Fruit fly (Drosophila melanogaster) whole organism, embryonic: Measurements from ENCODE around the gene COX7AL2.
A peak's percentile ranks its signal among the peaks of the same experiment; 100 is the strongest.

ENCODE experiments used
- Ada2b ChIP-seq: fragments of 200-800 bp; sonication (Bioruptor generic); IDR thresholded peaks from 2 replicates; pipeline ENCODE4 v1.3.6; 2022; ENCODE audit warnings: missing biosample characterization, missing genetic modification characterization
- CG10147 ChIP-seq: fragments of 200-800 bp; sonication (Bioruptor generic); optimal IDR thresholded peaks from 2 replicates; lab custom pipeline; 2019; ENCODE audit warnings: missing biosample characterization, mild to moderate bottlenecking, missing genetic modification characterization, moderate library complexity
- CG10959 ChIP-seq: fragments of 200-800 bp; sonication (Bioruptor generic); IDR thresholded peaks from 2 replicates; pipeline ENCODE4 v1.3.6; 2022; ENCODE audit warnings: missing biosample characterization, missing genetic modification characterization
- CG11247 ChIP-seq: fragments of 200-800 bp; sonication (Bioruptor generic); IDR thresholded peaks from 2 replicates; pipeline ENCODE4 v1.3.6; 2022; ENCODE audit warnings: missing biosample characterization, missing genetic modification characterization
- CG11504 ChIP-seq: fragments of 200-800 bp; sonication (Bioruptor generic); optimal IDR thresholded peaks from 3 replicates; lab custom pipeline; 2019; ENCODE audit warnings: missing biosample characterization, mild to moderate bottlenecking, missing genetic modification characterization, moderate library complexity
- CG11560 ChIP-seq: fragments of 200-800 bp; sonication (Bioruptor generic); IDR thresholded peaks from 3 replicates; pipeline ENCODE4 v1.3.6; 2022; ENCODE audit warnings: missing biosample characterization, missing genetic modification characterization
- CG12219 ChIP-seq: fragments of 200-800 bp; sonication (Bioruptor generic); optimal IDR thresholded peaks from 3 replicates; lab custom pipeline; 2018; ENCODE audit warnings: missing biosample characterization, mild to moderate bottlenecking, missing genetic modification characterization
- CG13123 ChIP-seq: fragments of 200-800 bp; sonication (Bioruptor generic); optimal IDR thresholded peaks from 2 replicates; lab custom pipeline; 2016; ENCODE audit warnings: missing biosample characterization, missing genetic modification characterization
- CG15479 ChIP-seq: fragments of 200-800 bp; sonication (Bioruptor generic); optimal IDR thresholded peaks from 3 replicates; lab custom pipeline; 2019; ENCODE audit warnings: missing biosample characterization, mild to moderate bottlenecking, missing genetic modification characterization, moderate library complexity
- CG16813 ChIP-seq: fragments of 200-800 bp; sonication (Bioruptor generic); IDR thresholded peaks from 3 replicates; pipeline ENCODE4 v1.3.6; 2022; ENCODE audit warnings: missing biosample characterization, missing genetic modification characterization; ENCODE audit not compliant: partially characterized antibody
- CG17359 ChIP-seq: fragments of 200-800 bp; sonication (Bioruptor generic); optimal IDR thresholded peaks from 3 replicates; lab custom pipeline; 2018; ENCODE audit warnings: missing biosample characterization, mild to moderate bottlenecking, missing genetic modification characterization, moderate library complexity
- CG18011 ChIP-seq: fragments of 200-800 bp; sonication (Bioruptor generic); optimal IDR thresholded peaks from 2 replicates; lab custom pipeline; 2017; ENCODE audit warnings: missing biosample characterization, missing genetic modification characterization, mild to moderate bottlenecking, moderate library complexity, missing genotype
- CG2199 ChIP-seq: fragments of 200-800 bp; sonication (Bioruptor generic); IDR thresholded peaks from 3 replicates; pipeline ENCODE4 v1.3.6; 2022; ENCODE audit warnings: missing biosample characterization, missing genetic modification characterization
- CG2889 ChIP-seq: fragments of 200-800 bp; sonication (Bioruptor generic); IDR thresholded peaks from 3 replicates; pipeline ENCODE4 v1.3.6; 2022; ENCODE audit warnings: missing biosample characterization, missing genetic modification characterization
- CG31388 ChIP-seq: fragments of 200-800 bp; sonication (Bioruptor generic); optimal IDR thresholded peaks from 2 replicates; lab custom pipeline; 2016; ENCODE audit warnings: missing biosample characterization, missing genetic modification characterization
- CG32772 ChIP-seq: fragments of 200-800 bp; sonication (Bioruptor generic); IDR thresholded peaks from 2 replicates; pipeline ENCODE4 v1.3.6; 2022; ENCODE audit warnings: missing biosample characterization, missing genetic modification characterization
- CG34376 ChIP-seq: fragments of 200-800 bp; sonication (Bioruptor generic); optimal IDR thresholded peaks from 2 replicates; lab custom pipeline; 2018; ENCODE audit warnings: missing biosample characterization, mild to moderate bottlenecking, missing genetic modification characterization
- CG34422 ChIP-seq: fragments of 200-800 bp; sonication (Bioruptor generic); IDR thresholded peaks from 3 replicates; pipeline ENCODE4 v1.3.6; 2022; ENCODE audit warnings: missing biosample characterization, missing genetic modification characterization
- CG4328 ChIP-seq: fragments of 200-800 bp; sonication (Bioruptor generic); optimal IDR thresholded peaks from 3 replicates; lab custom pipeline; 2017; ENCODE audit warnings: missing biosample characterization, missing genetic modification reagents, missing genetic modification characterization
- CG4424 ChIP-seq: fragments of 200-800 bp; sonication (Bioruptor generic); optimal IDR thresholded peaks from 3 replicates; lab custom pipeline; 2016; ENCODE audit warnings: missing biosample characterization, missing genetic modification characterization
- CG4730 ChIP-seq: fragments of 200-800 bp; sonication (Bioruptor generic); IDR thresholded peaks from 2 replicates; pipeline ENCODE4 v1.3.6; 2022; ENCODE audit warnings: missing biosample characterization, missing genetic modification characterization
- Camta ChIP-seq: fragments of 200-800 bp; sonication (Bioruptor generic); optimal IDR thresholded peaks from 2 replicates; lab custom pipeline; 2016; ENCODE audit warnings: missing biosample characterization, missing genetic modification characterization
- Dfd ChIP-seq, 2 experiments: fragments of >200 bp; optimal IDR thresholded peaks; 2 replicates each; lab custom pipeline; 2017; ENCODE audit warnings: missing biosample characterization in 2 of 2, missing genetic modification characterization in 2 of 2
- Ets97D ChIP-seq: fragments of 200-800 bp; sonication (Bioruptor generic); optimal IDR thresholded peaks from 3 replicates; lab custom pipeline; 2016; ENCODE audit warnings: missing biosample characterization, missing genetic modification characterization
- HHEX ChIP-seq: fragments of 200-800 bp; sonication (Bioruptor generic); optimal IDR thresholded peaks from 3 replicates; lab custom pipeline; 2017; ENCODE audit warnings: missing biosample characterization, mild to moderate bottlenecking, missing genetic modification characterization, missing genetic modification reagents
- MTF-1 ChIP-seq: fragments of 200-800 bp; sonication (Bioruptor generic); optimal IDR thresholded peaks from 2 replicates; lab custom pipeline; 2018; ENCODE audit warnings: missing biosample characterization, mild to moderate bottlenecking, missing genetic modification characterization, borderline replicate concordance
- Mrtf ChIP-seq: fragments of 200-800 bp; sonication (Bioruptor generic); IDR thresholded peaks from 3 replicates; pipeline ENCODE4 v1.3.6; 2022; ENCODE audit warnings: missing biosample characterization, missing genetic modification characterization
- Optix ChIP-seq: fragments of 200-800 bp; sonication (Bioruptor generic); IDR thresholded peaks from 3 replicates; pipeline ENCODE4 v1.3.6; 2022; ENCODE audit warnings: missing biosample characterization, missing genetic modification characterization
- PHDP ChIP-seq: fragments of 200-800 bp; sonication (Bioruptor generic); optimal IDR thresholded peaks from 3 replicates; lab custom pipeline; 2018; ENCODE audit warnings: missing biosample characterization, mild to moderate bottlenecking, missing genetic modification characterization, moderate library complexity
- Ravus ChIP-seq: fragments of 200-800 bp; sonication (Bioruptor generic); IDR thresholded peaks from 2 replicates; pipeline ENCODE4 v1.3.6; 2022; ENCODE audit warnings: missing biosample characterization, missing genetic modification characterization
- Rfx ChIP-seq: fragments of 200-800 bp; sonication (Bioruptor generic); IDR thresholded peaks from 2 replicates; pipeline ENCODE4 v1.3.6; 2022; ENCODE audit warnings: missing biosample characterization, missing genetic modification characterization
- abd-A ChIP-seq: fragments of 200-800 bp; sonication (Bioruptor generic); optimal IDR thresholded peaks from 3 replicates; lab custom pipeline; 2019; ENCODE audit warnings: missing biosample characterization, mild to moderate bottlenecking, missing genetic modification characterization, moderate library complexity
- ara ChIP-seq: fragments of 200-800 bp; sonication (Bioruptor generic); IDR thresholded peaks from 2 replicates; pipeline ENCODE4 v1.3.6; 2022; ENCODE audit warnings: missing biosample characterization, missing genetic modification characterization
- bigmax ChIP-seq: fragments of 200-800 bp; sonication (Bioruptor generic); optimal IDR thresholded peaks from 2 replicates; lab custom pipeline; 2018; ENCODE audit warnings: missing biosample characterization, mild to moderate bottlenecking, missing genetic modification characterization
- chif ChIP-seq, 2 experiments: fragments of 200-800 bp; sonication (Bioruptor generic); optimal IDR thresholded peaks; 3 replicates each; lab custom pipeline; 2016; ENCODE audit warnings: missing biosample characterization in 2 of 2, missing genetic modification characterization in 2 of 2
- chm ChIP-seq: fragments of 200-800 bp; sonication (Bioruptor generic); IDR thresholded peaks from 2 replicates; pipeline ENCODE4 v1.3.6; 2022; ENCODE audit warnings: missing biosample characterization, missing genetic modification characterization
- cwo ChIP-seq: fragments of 200-800 bp; sonication (Bioruptor generic); optimal IDR thresholded peaks from 3 replicates; lab custom pipeline; 2017; ENCODE audit warnings: missing biosample characterization, missing genetic modification characterization, mild to moderate bottlenecking, moderate library complexity, missing genetic modification reagents
- ems ChIP-seq: fragments of 200-800 bp; sonication (Bioruptor generic); optimal IDR thresholded peaks from 3 replicates; lab custom pipeline; 2016; ENCODE audit warnings: missing biosample characterization, missing genetic modification characterization
- eve ChIP-seq, 2 experiments: fragments of >200 bp; optimal IDR thresholded peaks; 2 replicates each; lab custom pipeline; 2017; ENCODE audit warnings: missing biosample characterization in 2 of 2, missing genetic modification characterization in 2 of 2
- gcm2 ChIP-seq: fragments of 200-800 bp; sonication (Bioruptor generic); optimal IDR thresholded peaks from 2 replicates; lab custom pipeline; 2016; ENCODE audit warnings: missing biosample characterization, missing genetic modification characterization
- kay ChIP-seq: fragments of 200-800 bp; sonication (Bioruptor generic); optimal IDR thresholded peaks from 2 replicates; lab custom pipeline; 2016; ENCODE audit warnings: missing biosample characterization, missing genetic modification characterization
- nerfin-1 ChIP-seq: fragments of 200-800 bp; sonication (Bioruptor generic); optimal IDR thresholded peaks from 3 replicates; lab custom pipeline; 2019; ENCODE audit warnings: missing biosample characterization, mild to moderate bottlenecking, missing genetic modification characterization, moderate library complexity
- otp ChIP-seq: fragments of 200-800 bp; sonication (Bioruptor generic); IDR thresholded peaks from 3 replicates; pipeline ENCODE4, ENCODE4 v1.3.6; 2022; ENCODE audit warnings: missing biosample characterization, missing genetic modification characterization
- p53 ChIP-seq: fragments of 200-800 bp; sonication (Bioruptor generic); optimal IDR thresholded peaks from 2 replicates; lab custom pipeline; 2016; ENCODE audit warnings: missing biosample characterization, missing genetic modification characterization
- pfk ChIP-seq: fragments of 200-800 bp; sonication (Bioruptor generic); optimal IDR thresholded peaks from 2 replicates; lab custom pipeline; 2018; ENCODE audit warnings: missing biosample characterization, mild to moderate bottlenecking, missing genetic modification characterization, moderate library complexity
- prd ChIP-seq, 3 experiments: fragments of >200 bp in 2 of 3; fragments of 200-800 bp in 1 of 3; sonication (Bioruptor generic) in 1 of 3; optimal IDR thresholded peaks in 2 of 3; IDR thresholded peaks in 1 of 3; 2 replicates in 2 of 3; 3 replicates in 1 of 3; pipeline versions ENCODE4 v1.3.6 to Lab custom; 2017 to 2022; ENCODE audit warnings: missing biosample characterization in 1 of 3, missing genetic modification characterization in 1 of 3
- slp2 ChIP-seq: fragments of 200-800 bp; sonication (Bioruptor generic); optimal IDR thresholded peaks from 2 replicates; lab custom pipeline; 2016; ENCODE audit warnings: missing biosample characterization, missing genetic modification characterization
- sqz ChIP-seq: fragments of 200-800 bp; sonication (Bioruptor generic); optimal IDR thresholded peaks from 3 replicates; lab custom pipeline; 2018; ENCODE audit warnings: missing biosample characterization, mild to moderate bottlenecking, missing genetic modification characterization
- tin ChIP-seq: fragments of 200-800 bp; sonication (Bioruptor generic); optimal IDR thresholded peaks from 3 replicates; lab custom pipeline; 2016; ENCODE audit warnings: missing biosample characterization, missing genetic modification characterization
- tx ChIP-seq: fragments of 200-800 bp; sonication (Bioruptor generic); optimal IDR thresholded peaks from 2 replicates; lab custom pipeline; 2016; ENCODE audit warnings: missing biosample characterization, missing genetic modification characterization
- unpg ChIP-seq: fragments of 200-800 bp; sonication (Bioruptor generic); optimal IDR thresholded peaks from 3 replicates; lab custom pipeline; 2018; ENCODE audit warnings: missing biosample characterization, mild to moderate bottlenecking, missing genetic modification characterization, moderate library complexity

The COX7AL2 gene

dm6 chr2L:2227316-2227715, 29.6 kb upstream of the COX7AL2 start (continued):
- TF ChIP-seq nerfin-1 (tag; lab: Kevin White, UChicago) = no peak
- no peak for TF ChIP-seq prd (optimal IDR thresholded peaks at IDR 0.05; lab: Kevin White, UChicago)
- peak; percentile 51; the same call in 2 of the 3 replicates for TF ChIP-seq prd (GFP tag; IDR thresholded peaks at IDR 0.05; lab: Robert Waterston, UW)
- TF ChIP-seq CG10147 (GFP tag; lab: Kevin White, UChicago) = no peak
- TF ChIP-seq CG10959 = no peak
- no peak for TF ChIP-seq Ravus (GFP tag; lab: Robert Waterston, UW)
- peak; percentile 18 for TF ChIP-seq CG18011 (GFP tag; lab: Kevin White, UChicago)
- TF ChIP-seq Optix (GFP tag; lab: Robert Waterston, UW) = no peak
- no peak for TF ChIP-seq CG31388 (GFP tag; lab: Kevin White, UChicago)
- TF ChIP-seq CG11504 (tag; lab: Kevin White, UChicago) = no peak
- no peak for TF ChIP-seq abd-A (tag; lab: Kevin White, UChicago)
- peak; percentile 16 to 39 for TF ChIP-seq chif (GFP tag; optimal IDR thresholded peaks at IDR 0.05; lab: Kevin White, UChicago)
- no peak for TF ChIP-seq CG4730 (GFP tag; lab: Robert Waterston, UW)
- no peak for TF ChIP-seq p53 (GFP tag; lab: Kevin White, UChicago)
- peak; percentile 69; the same call in 2 of the 3 replicates for TF ChIP-seq otp (GFP tag; lab: Robert Waterston, UW)
- TF ChIP-seq eve (GFP tag; optimal IDR thresholded peaks at IDR 0.05; lab: Kevin White, UChicago) = no peak
- no peak for TF ChIP-seq CG2889 (GFP tag; lab: Robert Waterston, UW)
- TF ChIP-seq slp2 (GFP tag; lab: Kevin White, UChicago) = no peak
- TF ChIP-seq CG4328 (GFP tag; lab: Kevin White, UChicago) = peak; percentile 30
- TF ChIP-seq CG13123 = no peak
- TF ChIP-seq CG34422 = peak; percentile 49; the same call in 1 of the 3 replicates
- no peak for TF ChIP-seq MTF-1 (GFP tag; lab: Kevin White, UChicago)
- TF ChIP-seq Ets97D (GFP tag; lab: Kevin White, UChicago) = no peak
- peak; percentile 63 for TF ChIP-seq gcm2 (GFP tag; lab: Kevin White, UChicago)
- no peak for TF ChIP-seq CG15479 (GFP tag; lab: Kevin White, UChicago)
- peak; percentile 39 for TF ChIP-seq CG12219
- peak; percentile 57 for TF ChIP-seq unpg
- TF ChIP-seq CG11247 (GFP tag; lab: Robert Waterston, UW) = peak; percentile 26; the same call in 1 of the 2 replicates
- no peak for TF ChIP-seq tx
- TF ChIP-seq CG34376 (GFP tag; lab: Kevin White, UChicago) = no peak
- peak; percentile 5 for TF ChIP-seq HHEX (GFP tag; lab: Kevin White, UChicago)
- no peak for TF ChIP-seq ems (GFP tag; lab: Kevin White, UChicago)
- no peak for TF ChIP-seq pfk (GFP tag; lab: Kevin White, UChicago)
- TF ChIP-seq chm (GFP tag; lab: Robert Waterston, UW) = peak; percentile 56; the same call in 1 of the 2 replicates
- TF ChIP-seq CG17359 (tag; lab: Kevin White, UChicago) = peak; percentile 65
- peak; percentile 34 for TF ChIP-seq CG4424 (GFP tag; lab: Kevin White, UChicago)
- TF ChIP-seq Rfx (GFP tag; lab: Robert Waterston, UW) = peak; percentile 54; the same call in 1 of the 2 replicates
- TF ChIP-seq Ada2b (GFP tag; lab: Robert Waterston, UW) = peak; percentile 16; the same call in 1 of the 2 replicates
- TF ChIP-seq CG11560 (tag; lab: Robert Waterston, UW) = no peak
- peak; percentile 35 for TF ChIP-seq tin (GFP tag; lab: Kevin White, UChicago)
- peak; percentile 71 for TF ChIP-seq ara (GFP tag; lab: Robert Waterston, UW)
- TF ChIP-seq CG16813 = no peak
- TF ChIP-seq bigmax (GFP tag; lab: Kevin White, UChicago) = no peak
- TF ChIP-seq Mrtf (GFP tag; lab: Robert Waterston, UW) = no peak
- no peak for TF ChIP-seq CG2199
- TF ChIP-seq CG32772 = no peak
- peak; percentile 11 for TF ChIP-seq cwo (GFP tag; lab: Kevin White, UChicago)
- TF ChIP-seq sqz = no peak
- no peak for TF ChIP-seq Dfd (GFP tag; optimal IDR thresholded peaks at IDR 0.05; lab: Kevin White, UChicago)
- peak; percentile 51 for TF ChIP-seq PHDP (tag; lab: Kevin White, UChicago)
- TF ChIP-seq kay (GFP tag; lab: Kevin White, UChicago) = no peak
- no peak for TF ChIP-seq Camta (GFP tag; lab: Kevin White, UChicago)
